Worm (Caenorhabditis elegans): Measurements from ENCODE around the gene math-15.
A peak's percentile ranks its signal among the peaks of the same experiment; 100 is the strongest.
"Not testable (repeated sequence)": the region's sequence is repeated elsewhere in the genome, so short reads cannot be mapped to it uniquely, and the experiment has no call there.

The math-15 gene

ce11 chrII:1852503-1852902 lies 13.7 kb upstream of the math-15 start, which contains the start of gene C52E2.2:
Gene C52E2.2 (plus strand): TSS chrII:1852803.
- TF ChIP-seq F16B12.6 (tag; optimal IDR thresholded peaks at IDR 0.05) (no peak), vab-15 (tag; optimal IDR thresholded peaks at IDR 0.05) (no peak), ceh-63 (GFP tag; optimal IDR thresholded peaks at IDR 0.05) (no peak), aha-1 (tag; optimal IDR thresholded peaks at IDR 0.05) (no peak), nhr-47 (tag; optimal IDR thresholded peaks at IDR 0.05) (no peak), hlh-4 (tag; optimal IDR thresholded peaks at IDR 0.05) (no peak), isw-1 (GFP tag; IDR thresholded peaks at IDR 0.05) (no peak), mep-1 (tag; optimal IDR thresholded peaks at IDR 0.05) (no peak), jun-1 (tag; optimal IDR thresholded peaks at IDR 0.05) (no peak), dsc-1 (tag; optimal IDR thresholded peaks at IDR 0.05) (no peak), nhr-90 (tag; optimal IDR thresholded peaks at IDR 0.05; ENCODE audit: poor library complexity) (no peak)

DNA sequence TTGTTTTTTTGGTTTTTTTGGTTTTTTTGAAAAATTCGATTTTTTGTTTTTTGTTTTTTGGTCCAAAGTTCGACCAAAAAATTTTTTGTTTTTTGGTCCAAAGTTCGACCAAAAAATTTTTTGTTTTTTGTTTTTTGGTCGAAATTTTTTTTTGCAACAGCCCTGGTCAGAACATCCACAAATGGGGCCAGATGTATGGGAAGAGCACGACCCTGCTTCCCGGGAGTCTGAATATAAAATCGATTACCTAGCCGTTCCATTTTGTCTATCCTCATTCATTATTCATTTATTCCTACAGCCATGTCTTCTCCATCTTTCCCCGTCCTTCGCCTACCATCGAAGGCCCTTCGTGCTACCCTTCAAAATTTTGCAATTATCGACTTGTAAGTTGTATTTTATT lies 12.1 kb upstream of the math-15 start, which contains the start of gene fbxb-95:
TSS of gene fbxb-95 (plus strand) at position 301 of the 400 bp plus-strand sequence.
- not testable (repeated sequence) for TF ChIP-seq dpl-1 (GFP tag; optimal IDR thresholded peaks at IDR 0.05); unc-30 (tag; optimal IDR thresholded peaks at IDR 0.05); tbx-2 (tag; optimal IDR thresholded peaks at IDR 0.05)

- TF ChIP-seq dpl-1 (GFP tag; optimal IDR thresholded peaks at IDR 0.05) (peak in 1 of 3 experiments; percentile 20), efl-1 (optimal IDR thresholded peaks at IDR 0.05) (peak; percentile 34 to 64), efl-1 (GFP tag; optimal IDR thresholded peaks at IDR 0.05 in 1 of 2) (peak; percentile 38 to 91)
Observed at ce11 chrII:1861285-1861793, 4.8 kb upstream of the math-15 start, which contains the start of gene C16C4.18. Gene C16C4.18 (minus strand): TSS chrII:1861335.

DNA sequence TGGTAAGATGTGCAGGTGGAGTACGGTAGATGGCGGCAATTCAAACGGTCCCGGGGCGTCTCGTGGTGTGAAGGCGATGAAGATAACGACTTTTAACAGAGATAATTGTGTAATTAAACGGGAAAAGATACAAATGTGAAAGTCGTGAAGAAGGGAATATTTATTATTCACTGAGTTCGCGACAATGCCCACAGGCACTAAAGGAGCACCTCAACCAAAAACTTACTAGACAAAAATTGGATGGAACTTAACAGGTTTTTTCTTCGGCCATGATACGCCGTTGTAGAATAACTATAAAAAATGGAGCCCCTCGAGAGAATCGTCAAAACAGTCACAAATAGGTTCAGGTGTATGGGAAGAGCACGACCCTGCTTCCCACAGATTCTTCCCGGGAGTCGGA lies 3.8 kb upstream of the math-15 start, which contains the start of gene fbxb-98:
TSS of gene fbxb-98 (plus strand) at position 301 of the 400 bp plus-strand sequence.
- TF ChIP-seq C04F5.9, nhr-84, rnt-1 (tag; optimal IDR thresholded peaks at IDR 0.05): not testable (repeated sequence)

- no peak for TF ChIP-seq mab-9 (GFP tag; IDR thresholded peaks at IDR 0.05)
- TF ChIP-seq lin-35 (GFP tag; optimal IDR thresholded peaks at IDR 0.05): no peak
- TF ChIP-seq efl-1 (optimal IDR thresholded peaks at IDR 0.05): no peak
- peak in 1 of 2 experiments; percentile 32 for TF ChIP-seq efl-1 (GFP tag; optimal IDR thresholded peaks at IDR 0.05 in 1 of 2)
- no peak for TF ChIP-seq nhr-19 (GFP tag; conservative IDR thresholded peaks at IDR 0.05)
- TF ChIP-seq sptf-1 (tag; optimal IDR thresholded peaks at IDR 0.05): no peak
Observed at ce11 chrII:1864278-1864677, 1.9 kb upstream of the math-15 start, which contains the start of gene C16C4.17. Gene C16C4.17 (plus strand): TSS chrII:1864578.

- TF ChIP-seq egl-27 (tag; optimal IDR thresholded peaks at IDR 0.05): no peak
- no peak for TF ChIP-seq C34B4.2 (tag; optimal IDR thresholded peaks at IDR 0.05)
- no peak for TF ChIP-seq unc-130 (tag; optimal IDR thresholded peaks at IDR 0.05)
- no peak for TF ChIP-seq ceh-8 (GFP tag; optimal IDR thresholded peaks at IDR 0.05)
- TF ChIP-seq zip-4 (GFP tag; optimal IDR thresholded peaks at IDR 0.05): no peak
- TF ChIP-seq nhr-47 (tag; optimal IDR thresholded peaks at IDR 0.05): no peak
- TF ChIP-seq swsn-7 (tag; optimal IDR thresholded peaks at IDR 0.05): no peak
- no peak for TF ChIP-seq ces-1 (GFP tag; optimal IDR thresholded peaks at IDR 0.05)
- TF ChIP-seq sptf-1 (tag; optimal IDR thresholded peaks at IDR 0.05): no peak
- TF ChIP-seq mdl-1 (tag; optimal IDR thresholded peaks at IDR 0.05): no peak
- TF ChIP-seq Y116A8C.19 (tag; optimal IDR thresholded peaks at IDR 0.05; ENCODE audit: borderline replicate concordance): no peak
- no peak for TF ChIP-seq egl-13 (tag; optimal IDR thresholded peaks at IDR 0.05)
Observed at ce11 chrII:1869120-1869519, 2.9 kb downstream of the math-15 start, which contains the start of gene math-14. Gene math-14 (plus strand): TSS chrII:1869420.

Measured in whole organism, L1 larva.